Worm (Caenorhabditis elegans): ENCODE data around the gene K01A6.8.

ce11 chrIV:11760700-11761459, 23.7 kb upstream of the K01A6.8 start, which contains the start of gene T12A7.2:
- TF ChIP-seq him-1 (tag; optimal IDR thresholded peaks at IDR 0.05) (no peak), W03F9.2 (tag; optimal IDR thresholded peaks at IDR 0.05) (no peak), dao-5 (tag; optimal IDR thresholded peaks at IDR 0.05) (no peak)

Measured in whole organism, L4/young adult.